Worm (Caenorhabditis elegans): ENCODE measurements around the gene C54G10.1.

Gene C54G10.1

ce11 chrV:14597681-14598184 lies 43.2 kb upstream of the C54G10.1 start, which contains the start of gene R11H6.2 (continued):
- TF ChIP-seq nhr-67 (tag; optimal IDR thresholded peaks at IDR 0.05) (no peak), zag-1 (tag; optimal IDR thresholded peaks at IDR 0.05) (no peak), ceh-9 (tag; optimal IDR thresholded peaks at IDR 0.05) (no peak), lin-15B (tag; optimal IDR thresholded peaks at IDR 0.05) (peak; percentile 65), tbx-2 (tag; optimal IDR thresholded peaks at IDR 0.05) (no peak), ZK546.5 (tag; optimal IDR thresholded peaks at IDR 0.05) (no peak), nhr-43 (tag; optimal IDR thresholded peaks at IDR 0.05; ENCODE audit: poor library complexity, severe bottlenecking) (no peak), nhr-76 (tag; optimal IDR thresholded peaks at IDR 0.05) (no peak), fos-1 (tag; optimal IDR thresholded peaks at IDR 0.05) (no peak), nhr-77 (tag; optimal IDR thresholded peaks at IDR 0.05) (no peak), nhr-23 (tag; optimal IDR thresholded peaks at IDR 0.05) (no peak), daf-12 (tag; optimal IDR thresholded peaks at IDR 0.05) (no peak), lsy-12 (tag; optimal IDR thresholded peaks at IDR 0.05) (no peak)

ce11 chrV:14599972-14600371 lies 40.9 kb upstream of the C54G10.1 start, which contains the start of gene glb-22:
glb-22 (plus strand) TSS chrV:14600272.
- TF ChIP-seq lin-39 (tag; optimal IDR thresholded peaks at IDR 0.05), result no peak
- TF ChIP-seq nhr-12 (tag; optimal IDR thresholded peaks at IDR 0.05), result no peak
- no peak for TF ChIP-seq skn-1 (tag; optimal IDR thresholded peaks at IDR 0.05)
- TF ChIP-seq elt-3 (tag; optimal IDR thresholded peaks at IDR 0.05), result no peak
- TF ChIP-seq hmg-11 (tag; optimal IDR thresholded peaks at IDR 0.05), result no peak
- no peak for TF ChIP-seq tbx-2 (tag; optimal IDR thresholded peaks at IDR 0.05)
- no peak for TF ChIP-seq mdl-1 (tag; optimal IDR thresholded peaks at IDR 0.05)
- no peak for TF ChIP-seq daf-12 (tag; optimal IDR thresholded peaks at IDR 0.05)
- TF ChIP-seq ceh-82 (tag; optimal IDR thresholded peaks at IDR 0.05), result no peak
- TF ChIP-seq elt-1 (tag; optimal IDR thresholded peaks at IDR 0.05), result no peak
- no peak for TF ChIP-seq R02D3.7 (tag; optimal IDR thresholded peaks at IDR 0.05)
- TF ChIP-seq nhr-23 (tag; optimal IDR thresholded peaks at IDR 0.05), result no peak
- TF ChIP-seq egl-5 (tag; optimal IDR thresholded peaks at IDR 0.05), result no peak
- no peak for TF ChIP-seq lin-15B (tag; optimal IDR thresholded peaks at IDR 0.05)
- TF ChIP-seq pqm-1 (tag; optimal IDR thresholded peaks at IDR 0.05), result no peak
- no peak for TF ChIP-seq nhr-11 (tag; optimal IDR thresholded peaks at IDR 0.05)
- no peak for TF ChIP-seq aly-2 (tag; optimal IDR thresholded peaks at IDR 0.05)

ce11 chrV:14603755-14604154 lies 37.1 kb upstream of the C54G10.1 start:
- TF ChIP-seq elt-1 (tag; optimal IDR thresholded peaks at IDR 0.05) (peak; percentile 66), ceh-9 (tag; optimal IDR thresholded peaks at IDR 0.05) (no peak)

ce11 chrV:14609643-14610042 lies 31.3 kb upstream of the C54G10.1 start, which contains the start of gene R11H6.4:
R11H6.4 (plus strand) TSS chrV:14609943.
- TF ChIP-seq ZK546.5 (tag; optimal IDR thresholded peaks at IDR 0.05), result no peak
- no peak for TF ChIP-seq nhr-12 (tag; optimal IDR thresholded peaks at IDR 0.05)
- TF ChIP-seq lin-15B (tag; optimal IDR thresholded peaks at IDR 0.05), result no peak
- no peak for TF ChIP-seq daf-12 (tag; optimal IDR thresholded peaks at IDR 0.05)
- TF ChIP-seq ceh-28 (tag; optimal IDR thresholded peaks at IDR 0.05), result no peak
- no peak for TF ChIP-seq elt-1 (tag; optimal IDR thresholded peaks at IDR 0.05)
- TF ChIP-seq nhr-23 (tag; optimal IDR thresholded peaks at IDR 0.05), result no peak
- TF ChIP-seq elt-2 (tag; optimal IDR thresholded peaks at IDR 0.05), result no peak
- TF ChIP-seq tbx-2 (tag; optimal IDR thresholded peaks at IDR 0.05), result no peak
- TF ChIP-seq fkh-10 (GFP tag; optimal IDR thresholded peaks at IDR 0.05), result no peak
- TF ChIP-seq fos-1 (tag; optimal IDR thresholded peaks at IDR 0.05), result no peak
- no peak for TF ChIP-seq skn-1 (tag; optimal IDR thresholded peaks at IDR 0.05)

- TF ChIP-seq nhr-237 (tag; optimal IDR thresholded peaks at IDR 0.05) (no peak), nfya-1 (tag; optimal IDR thresholded peaks at IDR 0.05; ENCODE audit: insufficient read depth) (no peak), unc-62 (GFP tag; optimal IDR thresholded peaks at IDR 0.05) (no peak), elt-1 (tag; optimal IDR thresholded peaks at IDR 0.05) (no peak), ceh-9 (tag; optimal IDR thresholded peaks at IDR 0.05) (no peak), nhr-28 (tag; optimal IDR thresholded peaks at IDR 0.05) (no peak), ama-1 (optimal IDR thresholded peaks at IDR 0.05) (no peak), nhr-43 (tag; optimal IDR thresholded peaks at IDR 0.05; ENCODE audit: poor library complexity, severe bottlenecking) (no peak), egl-27 (tag; optimal IDR thresholded peaks at IDR 0.05) (no peak), fkh-2 (tag; optimal IDR thresholded peaks at IDR 0.05) (no peak), zag-1 (tag; optimal IDR thresholded peaks at IDR 0.05) (no peak), lsy-12 (tag; optimal IDR thresholded peaks at IDR 0.05) (no peak), aly-2 (tag; optimal IDR thresholded peaks at IDR 0.05) (no peak), ceh-28 (tag; optimal IDR thresholded peaks at IDR 0.05) (no peak), nhr-11 (tag; optimal IDR thresholded peaks at IDR 0.05) (no peak)
These were observed 30.1 kb upstream of the C54G10.1 start for ce11 chrV:14610781-14611180.
